Worm (Caenorhabditis elegans) whole organism, L2 larva: ENCODE data around the gene memi-2.

Experiments used
- C34F6.9 ChIP-seq: fragments of 150-350 bp; optimal IDR thresholded peaks from 2 replicates; lab custom pipeline; 2014; ENCODE audit warnings: missing biosample characterization, missing genetic modification characterization
- F13H6.1 ChIP-seq: sonication (generic microtip); optimal IDR thresholded peaks from 2 replicates; lab custom pipeline; 2016; ENCODE audit warnings: missing genetic modification characterization, missing compliant biosample characterization
- R02D3.7 ChIP-seq: fragments of 150-350 bp; optimal IDR thresholded peaks from 2 replicates; lab custom pipeline; 2014; ENCODE audit warnings: missing biosample characterization, missing genetic modification characterization
- Y55F3AM.14 ChIP-seq: fragments of 200-800 bp; sonication (Bioruptor generic); optimal IDR thresholded peaks from 2 replicates; lab custom pipeline; 2018; ENCODE audit warnings: mild to moderate bottlenecking, missing genetic modification characterization, missing compliant biosample characterization
- ZK546.5 ChIP-seq: sonication (generic microtip); optimal IDR thresholded peaks from 2 replicates; lab custom pipeline; 2017; ENCODE audit warnings: missing biosample characterization, missing genetic modification characterization
- alr-1 ChIP-seq: fragments of 150-350 bp; optimal IDR thresholded peaks from 2 replicates; lab custom pipeline; 2014; ENCODE audit warnings: missing biosample characterization, missing genetic modification characterization
- ama-1 ChIP-seq: fragments of 150-350 bp; optimal IDR thresholded peaks from 2 replicates; lab custom pipeline; 2018; ENCODE audit warnings: inconsistent platforms
- blmp-1 ChIP-seq: sonication (generic microtip); optimal IDR thresholded peaks from 2 replicates; lab custom pipeline; 2017; ENCODE audit warnings: missing genetic modification characterization, mild to moderate bottlenecking, missing compliant biosample characterization, antibody characterized with exemption, moderate library complexity; ENCODE audit not compliant: insufficient read depth
- ceh-16 ChIP-seq: fragments of 150-350 bp; optimal IDR thresholded peaks from 2 replicates; lab custom pipeline; 2014; ENCODE audit warnings: missing biosample characterization, missing genetic modification characterization
- ceh-82 ChIP-seq: fragments of 150-350 bp; optimal IDR thresholded peaks from 2 replicates; lab custom pipeline; 2014; ENCODE audit warnings: missing biosample characterization, missing genetic modification characterization
- egl-27 ChIP-seq: sonication (generic microtip); optimal IDR thresholded peaks from 3 replicates; lab custom pipeline; 2017; ENCODE audit warnings: missing biosample characterization, missing genetic modification reagents, missing genetic modification characterization
- elt-1 ChIP-seq: fragments of 150-350 bp; optimal IDR thresholded peaks from 2 replicates; lab custom pipeline; 2014; ENCODE audit warnings: missing biosample characterization, missing genetic modification characterization
- elt-3 ChIP-seq: sonication (generic microtip); optimal IDR thresholded peaks from 2 replicates; lab custom pipeline; 2017; ENCODE audit warnings: missing biosample characterization, missing genetic modification characterization
- gmeb-1 ChIP-seq: fragments of 150-350 bp; optimal IDR thresholded peaks from 2 replicates; lab custom pipeline; 2014; ENCODE audit warnings: missing biosample characterization, missing genetic modification characterization
- lin-11 ChIP-seq: fragments of 150-350 bp; sonication (generic microtip); optimal IDR thresholded peaks from 2 replicates; lab custom pipeline; 2014; ENCODE audit warnings: missing biosample characterization, missing genetic modification characterization, inconsistent platforms, mixed read lengths
- lin-13 ChIP-seq: fragments of 150-350 bp; optimal IDR thresholded peaks from 2 replicates; lab custom pipeline; 2014; ENCODE audit warnings: missing biosample characterization, missing genetic modification reagents, missing genetic modification characterization
- lin-39 ChIP-seq: fragments of 150-350 bp; optimal IDR thresholded peaks from 2 replicates; lab custom pipeline; 2014; ENCODE audit warnings: missing biosample characterization, missing genetic modification reagents, missing genetic modification characterization
- lsy-2 ChIP-seq, 2 experiments: fragments of 150-350 bp in 1 of 2; sonication (generic microtip) in 1 of 2; optimal IDR thresholded peaks; 2 replicates each; lab custom pipeline; 2014 to 2017; ENCODE audit warnings: missing biosample characterization in 2 of 2, missing genetic modification characterization in 2 of 2
- mab-5 ChIP-seq: fragments of 150-350 bp; optimal IDR thresholded peaks from 2 replicates; lab custom pipeline; 2014; ENCODE audit warnings: missing biosample characterization, missing genetic modification characterization
- mbf-1 ChIP-seq: sonication (generic microtip); optimal IDR thresholded peaks from 2 replicates; lab custom pipeline; 2017; ENCODE audit warnings: missing biosample characterization, missing genetic modification characterization
- mdl-1 ChIP-seq, 2 experiments: fragments of 150-350 bp in 1 of 2; sonication (generic microtip) in 1 of 2; optimal IDR thresholded peaks; 2 replicates each; lab custom pipeline; 2017; ENCODE audit warnings: missing biosample characterization in 2 of 2, missing genetic modification characterization in 2 of 2
- nhr-10 ChIP-seq: sonication (generic microtip); optimal IDR thresholded peaks from 2 replicates; lab custom pipeline; 2017; ENCODE audit warnings: missing biosample characterization, missing genetic modification characterization
- nhr-11 ChIP-seq: fragments of 150-350 bp; optimal IDR thresholded peaks from 2 replicates; lab custom pipeline; 2014; ENCODE audit warnings: missing biosample characterization, missing genetic modification characterization
- nhr-12 ChIP-seq: fragments of 150-350 bp; optimal IDR thresholded peaks from 2 replicates; lab custom pipeline; 2014; ENCODE audit warnings: missing biosample characterization, missing genetic modification characterization
- nhr-129 ChIP-seq: fragments of 150-350 bp; optimal IDR thresholded peaks from 2 replicates; lab custom pipeline; 2014; ENCODE audit warnings: missing biosample characterization, missing genetic modification characterization
- nhr-21 ChIP-seq: fragments of 150-350 bp; optimal IDR thresholded peaks from 2 replicates; lab custom pipeline; 2014; ENCODE audit warnings: missing biosample characterization, missing genetic modification characterization
- nhr-237 ChIP-seq: fragments of 150-350 bp; optimal IDR thresholded peaks from 2 replicates; lab custom pipeline; 2014; ENCODE audit warnings: missing biosample characterization, missing genetic modification characterization
- nhr-25 ChIP-seq: fragments of 150-350 bp; sonication (generic microtip); optimal IDR thresholded peaks from 3 replicates; lab custom pipeline; 2014; ENCODE audit warnings: missing biosample characterization, missing genetic modification characterization
- nhr-6 ChIP-seq: fragments of 150-350 bp; optimal IDR thresholded peaks from 2 replicates; lab custom pipeline; 2014; ENCODE audit warnings: missing biosample characterization, missing genetic modification characterization
- nhr-77 ChIP-seq: fragments of 150-350 bp; optimal IDR thresholded peaks from 2 replicates; lab custom pipeline; 2014; ENCODE audit warnings: missing biosample characterization, missing genetic modification characterization
- sem-4 ChIP-seq: fragments of 150-350 bp; optimal IDR thresholded peaks from 2 replicates; lab custom pipeline; 2014; ENCODE audit warnings: missing biosample characterization, missing genetic modification reagents, missing genetic modification characterization
- skn-1 ChIP-seq: sonication (generic microtip); optimal IDR thresholded peaks from 2 replicates; lab custom pipeline; 2017; ENCODE audit warnings: missing biosample characterization, missing genetic modification characterization
- sma-9 ChIP-seq, 2 experiments: fragments of 150-350 bp in 1 of 2; sonication (generic microtip) in 1 of 2; optimal IDR thresholded peaks; 2 replicates each; lab custom pipeline; 2014 to 2016; ENCODE audit warnings: missing genetic modification characterization in 2 of 2, mild to moderate bottlenecking in 1 of 2, missing biosample characterization in 1 of 2, missing compliant biosample characterization in 1 of 2, missing genetic modification reagents in 1 of 2, moderate library complexity in 1 of 2
- unc-39 ChIP-seq: fragments of 150-350 bp; optimal IDR thresholded peaks from 2 replicates; lab custom pipeline; 2014; ENCODE audit warnings: missing biosample characterization, missing genetic modification characterization
- unc-55 ChIP-seq: fragments of 150-350 bp; sonication (generic microtip); optimal IDR thresholded peaks from 3 replicates; lab custom pipeline; 2014; ENCODE audit warnings: missing biosample characterization, missing genetic modification reagents, missing genetic modification characterization
- unc-62 ChIP-seq: fragments of 150-350 bp; optimal IDR thresholded peaks from 2 replicates; lab custom pipeline; 2014; ENCODE audit warnings: missing biosample characterization, missing genetic modification reagents, missing genetic modification characterization
- ztf-11 ChIP-seq: sonication (generic microtip); optimal IDR thresholded peaks from 2 replicates; lab custom pipeline; 2017; ENCODE audit warnings: missing biosample characterization, missing genetic modification characterization

memi-2 gene

ce11 chrIV:13383763-13384436 lies 16.4 kb downstream of the memi-2 start, which contains the start of gene rab-19:
Gene rab-19 (minus strand): TSS chrIV:13384386.
- no peak for TF ChIP-seq nhr-21
- no peak for TF ChIP-seq ztf-11 (tag; lab: Kevin White, UChicago)
- no peak for TF ChIP-seq nhr-6
- TF ChIP-seq ceh-16 (tag; lab: Kevin White, UChicago): no peak
- TF ChIP-seq elt-3 (tag; lab: Kevin White, UChicago): no peak
- TF ChIP-seq unc-55: no peak
- TF ChIP-seq C34F6.9 (tag; lab: Kevin White, UChicago): peak; percentile 37
- TF ChIP-seq gmeb-1 (tag; lab: Kevin White, UChicago): no peak
- no peak for TF ChIP-seq nhr-11 (tag; lab: Kevin White, UChicago)
- TF ChIP-seq lsy-2 (tag; optimal IDR thresholded peaks at IDR 0.05; lab: Kevin White, UChicago): peak in 1 of 2 experiments; percentile 35
- TF ChIP-seq mbf-1: no peak
- no peak for TF ChIP-seq blmp-1 (tag; lab: Kevin White, UChicago)
- no peak for TF ChIP-seq Y55F3AM.14 (GFP tag; lab: Kevin White, UChicago)
- TF ChIP-seq ama-1 (lab: Kevin White, UChicago): no peak
- peak; percentile 87 for TF ChIP-seq nhr-129 (tag; lab: Kevin White, UChicago)
- no peak for TF ChIP-seq nhr-237 (tag; lab: Kevin White, UChicago)
- TF ChIP-seq nhr-12 (tag; lab: Kevin White, UChicago): no peak
- no peak for TF ChIP-seq unc-39
- no peak for TF ChIP-seq egl-27 (tag; lab: Kevin White, UChicago)
- TF ChIP-seq ceh-82 (tag; lab: Kevin White, UChicago): no peak
- no peak for TF ChIP-seq alr-1 (tag; lab: Kevin White, UChicago)
- peak; percentile 37 for TF ChIP-seq lin-11
- TF ChIP-seq, all 48 proteins: peak for 4

ce11 chrIV:13381823-13382222 lies 18.5 kb downstream of the memi-2 start, which contains the start of gene emc-3:
Gene emc-3 (minus strand): TSS chrIV:13381923.
- TF ChIP-seq unc-62 (GFP tag; lab: Kevin White, UChicago): no peak
- no peak for TF ChIP-seq alr-1 (tag; lab: Kevin White, UChicago)
- TF ChIP-seq, all 48 proteins: peak for 0

- no peak for TF ChIP-seq nhr-25 (tag; lab: Kevin White, UChicago)
- no peak for TF ChIP-seq nhr-77
- TF ChIP-seq sem-4: no peak
- no peak for TF ChIP-seq mdl-1 (tag; optimal IDR thresholded peaks at IDR 0.05; lab: Kevin White, UChicago)
- TF ChIP-seq nhr-10 (tag; lab: Kevin White, UChicago): no peak
- TF ChIP-seq F13H6.1 (tag; lab: Kevin White, UChicago): no peak
- TF ChIP-seq ceh-16 (tag; lab: Kevin White, UChicago): no peak
- no peak for TF ChIP-seq elt-1 (tag; lab: Kevin White, UChicago)
- TF ChIP-seq egl-27 (tag; lab: Kevin White, UChicago): no peak
- no peak for TF ChIP-seq skn-1
- TF ChIP-seq lin-39: no peak
- TF ChIP-seq sma-9 (GFP tag; optimal IDR thresholded peaks at IDR 0.05; lab: Kevin White, UChicago): no peak
- no peak for TF ChIP-seq sma-9 (tag; optimal IDR thresholded peaks at IDR 0.05; lab: Kevin White, UChicago)
- TF ChIP-seq nhr-6: no peak
These were observed 19.8 kb downstream of the memi-2 start for ce11 chrIV:13380506-13380905.

ce11 chrIV:13377716-13378115 lies 22.6 kb downstream of the memi-2 start, which contains the start of gene mau-8:
Gene mau-8 (plus strand): TSS chrIV:13378016.
- no peak for TF ChIP-seq R02D3.7 (tag; lab: Kevin White, UChicago)
- no peak for TF ChIP-seq ZK546.5 (tag; lab: Kevin White, UChicago)
- TF ChIP-seq nhr-10 (tag; lab: Kevin White, UChicago): no peak
- TF ChIP-seq lin-13 (GFP tag; lab: Kevin White, UChicago): no peak
- no peak for TF ChIP-seq ceh-82 (tag; lab: Kevin White, UChicago)
- no peak for TF ChIP-seq nhr-6
- TF ChIP-seq alr-1 (tag; lab: Kevin White, UChicago): no peak
- TF ChIP-seq nhr-25 (tag; lab: Kevin White, UChicago): no peak
- no peak for TF ChIP-seq lsy-2 (tag; optimal IDR thresholded peaks at IDR 0.05; lab: Kevin White, UChicago)
- TF ChIP-seq mab-5: no peak
- TF ChIP-seq Y55F3AM.14 (GFP tag; lab: Kevin White, UChicago): no peak
- TF ChIP-seq ztf-11 (tag; lab: Kevin White, UChicago): no peak
